Worm (Caenorhabditis elegans) whole organism, L1 larva: ENCODE results near the gene C01G12.3.

Source experiments
- C04F5.9 ChIP-seq: sonication (generic microtip); optimal IDR thresholded peaks from 2 replicates; lab custom pipeline; 2016; ENCODE audit warnings: missing genetic modification characterization, missing compliant biosample characterization
- blmp-1 ChIP-seq: fragments of 150-350 bp; optimal IDR thresholded peaks from 2 replicates; lab custom pipeline; 2014; ENCODE audit warnings: missing biosample characterization, missing genetic modification characterization
- egl-27 ChIP-seq, 2 experiments: fragments of 150-350 bp in 1 of 2; sonication (generic microtip); optimal IDR thresholded peaks; 3 replicates each; lab custom pipeline; 2017 to 2018; ENCODE audit warnings: missing biosample characterization in 2 of 2, missing genetic modification characterization in 2 of 2, missing genetic modification reagents in 2 of 2
- fkh-8 ChIP-seq: sonication (generic microtip); optimal IDR thresholded peaks from 2 replicates; lab custom pipeline; 2016; ENCODE audit warnings: mild to moderate bottlenecking, missing genetic modification characterization, missing compliant biosample characterization
- irx-1 ChIP-seq: sonication (generic microtip); optimal IDR thresholded peaks from 2 replicates; lab custom pipeline; 2016; ENCODE audit warnings: missing genetic modification characterization, missing compliant biosample characterization
- nhr-12 ChIP-seq: sonication (generic microtip); optimal IDR thresholded peaks from 2 replicates; lab custom pipeline; 2017; ENCODE audit warnings: missing biosample characterization, missing genetic modification characterization
- nhr-47 ChIP-seq: sonication (generic microtip); optimal IDR thresholded peaks from 2 replicates; lab custom pipeline; 2016; ENCODE audit warnings: mild to moderate bottlenecking, missing genetic modification characterization, moderate library complexity, missing compliant biosample characterization
- nhr-77 ChIP-seq: fragments of 150-350 bp; optimal IDR thresholded peaks from 2 replicates; lab custom pipeline; 2014; ENCODE audit warnings: missing biosample characterization, missing genetic modification characterization
- nhr-90 ChIP-seq: sonication (generic microtip); optimal IDR thresholded peaks from 2 replicates; lab custom pipeline; 2016; ENCODE audit warnings: mild to moderate bottlenecking, missing genetic modification characterization, missing compliant biosample characterization; ENCODE audit not compliant: poor library complexity
- skn-1 ChIP-seq: fragments of 150-350 bp; optimal IDR thresholded peaks from 2 replicates; lab custom pipeline; 2014; ENCODE audit warnings: missing biosample characterization, missing genetic modification characterization
- snu-23 ChIP-seq: sonication (generic microtip); optimal IDR thresholded peaks from 2 replicates; lab custom pipeline; 2016; ENCODE audit warnings: missing genetic modification characterization, missing compliant biosample characterization
- ztf-11 ChIP-seq, 2 experiments: sonication (generic microtip); optimal IDR thresholded peaks; 2 replicates each; lab custom pipeline; 2016 to 2017; ENCODE audit warnings: missing genetic modification characterization in 2 of 2, missing biosample characterization in 1 of 2, missing compliant biosample characterization in 1 of 2

ce11 chrII:14567811-14568210 is 14.3 kb downstream of the C01G12.3 start:
- no peak for TF ChIP-seq irx-1 (tag; lab: Kevin White, UChicago)
- TF ChIP-seq nhr-90 (tag; lab: Kevin White, UChicago): no peak
- TF ChIP-seq nhr-47 (tag; lab: Kevin White, UChicago): no peak
- TF ChIP-seq nhr-12 (tag; lab: Kevin White, UChicago): no peak
- TF ChIP-seq nhr-77 (tag; lab: Kevin White, UChicago): no peak
- TF ChIP-seq egl-27 (tag; optimal IDR thresholded peaks at IDR 0.05; lab: Kevin White, UChicago): no peak
- TF ChIP-seq blmp-1: peak; percentile 66
- TF ChIP-seq snu-23 (GFP tag; lab: Kevin White, UChicago): no peak
- no peak for TF ChIP-seq fkh-8 (tag; lab: Kevin White, UChicago)
- TF ChIP-seq C04F5.9: no peak
- TF ChIP-seq skn-1 (tag; lab: Kevin White, UChicago): no peak
- TF ChIP-seq ztf-11 (tag; optimal IDR thresholded peaks at IDR 0.05; lab: Kevin White, UChicago): no peak
